Worm (Caenorhabditis elegans): ENCODE measurements around the gene hgrs-1.

DNA sequence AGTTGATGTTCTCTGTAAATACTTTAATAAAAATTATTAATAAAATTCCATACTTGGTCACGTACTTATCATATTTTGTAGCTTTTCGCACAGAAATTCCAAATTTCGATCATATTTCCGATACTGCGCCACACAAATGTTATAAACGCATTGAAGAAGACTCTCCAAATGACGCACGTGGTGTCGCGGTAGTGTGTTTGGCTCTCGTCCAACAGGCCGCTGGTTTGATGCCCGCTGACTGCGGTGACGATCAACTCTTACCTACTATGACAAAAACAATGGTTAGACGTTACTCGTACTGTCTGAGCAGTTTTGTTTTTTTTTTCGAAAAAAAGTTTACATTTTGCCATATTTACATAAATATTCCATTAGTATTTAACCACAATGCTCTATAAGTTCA is 47.0 kb upstream of the hgrs-1 start:
- TF ChIP-seq ref-1 (GFP tag; conservative IDR thresholded peaks at IDR 0.05) = peak; percentile 96
- TF ChIP-seq ztf-29 (GFP tag; IDR thresholded peaks at IDR 0.05) = peak; percentile 94
